Worm (Caenorhabditis elegans): ENCODE results near the gene F40G9.14.

ce11 chrIII:187829-188228 is 10.2 kb upstream of the F40G9.14 start, which contains the start of gene mxl-2:
- no peak for TF ChIP-seq med-1 (GFP tag; optimal IDR thresholded peaks at IDR 0.05; ENCODE audit: insufficient read depth)
- TF ChIP-seq ref-1 (GFP tag; conservative IDR thresholded peaks at IDR 0.05), result no peak
- no peak for TF ChIP-seq flt-1 (GFP tag; IDR thresholded peaks at IDR 0.05)
- TF ChIP-seq ztf-23 (GFP tag; IDR thresholded peaks at IDR 0.05), result no peak
- no peak for TF ChIP-seq klf-2 (GFP tag; conservative IDR thresholded peaks at IDR 0.05)
- no peak for TF ChIP-seq ztf-29 (GFP tag; IDR thresholded peaks at IDR 0.05)
- no peak for TF ChIP-seq cog-1 (tag; optimal IDR thresholded peaks at IDR 0.05)
- no peak for TF ChIP-seq T22C8.4 (GFP tag; IDR thresholded peaks at IDR 0.05)

All from whole organism, midembryonic.